Fruit fly (Drosophila melanogaster) whole organism, pupa: Measurements from ENCODE around the gene CG6204.

Experiments used
- CG12605 ChIP-seq: fragments of 200-800 bp; sonication (Bioruptor generic); IDR thresholded peaks from 2 replicates; pipeline ENCODE4 v1.3.6; 2022; ENCODE audit warnings: missing biosample characterization, missing genetic modification characterization
- CG13204 ChIP-seq: fragments of 200-800 bp; sonication (Bioruptor generic); optimal IDR thresholded peaks from 2 replicates; lab custom pipeline; 2018; ENCODE audit warnings: missing biosample characterization, mild to moderate bottlenecking, missing genetic modification characterization, moderate library complexity
- CG17806 ChIP-seq: fragments of 200-800 bp; sonication (Bioruptor generic); optimal IDR thresholded peaks from 2 replicates; lab custom pipeline; 2018; ENCODE audit warnings: missing biosample characterization, mild to moderate bottlenecking, missing genetic modification characterization, moderate library complexity
- CG4496 ChIP-seq: fragments of 200-800 bp; sonication (Bioruptor generic); IDR thresholded peaks from 3 replicates; pipeline ENCODE4 v1.3.6; 2022; ENCODE audit warnings: missing biosample characterization, missing genetic modification characterization
- EcR ChIP-seq: fragments of 200-800 bp; sonication (Bioruptor generic); optimal IDR thresholded peaks from 3 replicates; lab custom pipeline; 2019; ENCODE audit warnings: missing biosample characterization, missing genetic modification characterization, mild to moderate bottlenecking, moderate library complexity, missing genetic modification reagents

The CG6204 gene

DNA sequence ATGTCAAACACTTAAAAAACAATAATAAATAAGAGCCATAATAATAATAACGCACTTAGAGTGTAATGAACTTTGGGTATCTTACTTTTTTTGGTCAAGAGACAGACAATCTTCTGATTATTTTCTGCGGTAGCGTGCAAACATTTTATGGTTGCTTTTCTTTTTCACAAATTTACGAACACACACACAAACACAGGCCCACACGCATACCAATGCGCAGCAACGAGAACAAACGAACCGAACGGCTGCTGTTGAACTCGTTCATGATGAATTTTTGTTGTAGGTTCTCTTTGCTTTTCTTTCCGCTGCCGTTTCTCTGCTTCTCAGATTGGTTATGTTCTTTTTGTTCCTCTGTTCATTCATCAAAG lies 40.5 kb downstream of the CG6204 start:
- TF ChIP-seq CG12605 (GFP tag; lab: Robert Waterston, UW), result 0 out of 2 replicates have a peak, but pooled peaks have one; percentile 7
- no peak for TF ChIP-seq CG17806 (tag; lab: Kevin White, UChicago)
- no peak for TF ChIP-seq CG4496 (GFP tag; lab: Robert Waterston, UW)
- peak; percentile 80 for TF ChIP-seq EcR
- TF ChIP-seq, all 21 proteins: peak for 2

DNA sequence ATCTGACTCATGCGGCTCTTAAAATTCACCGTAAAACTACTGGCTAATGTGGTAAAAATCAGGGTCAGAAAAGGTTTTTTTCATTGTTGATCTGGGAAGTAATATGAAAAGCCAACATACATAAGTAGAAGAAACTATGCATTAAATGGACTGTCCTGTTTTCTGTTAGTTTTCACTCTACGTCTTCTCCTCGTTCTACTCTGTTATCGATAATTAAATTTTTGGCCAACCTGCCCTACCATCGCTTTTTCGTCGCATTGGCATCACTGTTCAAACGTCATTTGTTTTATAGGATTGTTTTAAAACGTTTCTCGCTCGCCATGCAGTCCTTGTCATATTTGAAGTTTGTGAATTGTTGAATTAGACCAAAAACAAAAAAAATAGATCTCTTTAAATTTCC lies 41.1 kb downstream of the CG6204 start:
- TF ChIP-seq CG13204 (no peak), EcR (no peak)
- TF ChIP-seq, all 21 proteins: peak for 0
